Fruit fly (Drosophila melanogaster) whole organism, adult: ENCODE measurements around the gene klar.

Experiments
- CG1620 ChIP-seq: fragments of 200-800 bp; sonication (Bioruptor generic); optimal IDR thresholded peaks from 2 replicates; lab custom pipeline; 2016; ENCODE audit warnings: missing biosample characterization, missing genetic modification characterization
- Clk ChIP-seq: fragments of 200-800 bp; sonication (Bioruptor generic); optimal IDR thresholded peaks from 2 replicates; lab custom pipeline; 2017; ENCODE audit warnings: missing biosample characterization, missing genetic modification characterization
- cnc ChIP-seq, 2 experiments: fragments of >200 bp; optimal IDR thresholded peaks; 2 replicates each; lab custom pipeline; 2017
- ovo ChIP-seq: fragments of 200-800 bp; sonication (Bioruptor generic); optimal IDR thresholded peaks from 2 replicates; lab custom pipeline; 2016; ENCODE audit warnings: missing biosample characterization, missing genetic modification characterization

DNA sequence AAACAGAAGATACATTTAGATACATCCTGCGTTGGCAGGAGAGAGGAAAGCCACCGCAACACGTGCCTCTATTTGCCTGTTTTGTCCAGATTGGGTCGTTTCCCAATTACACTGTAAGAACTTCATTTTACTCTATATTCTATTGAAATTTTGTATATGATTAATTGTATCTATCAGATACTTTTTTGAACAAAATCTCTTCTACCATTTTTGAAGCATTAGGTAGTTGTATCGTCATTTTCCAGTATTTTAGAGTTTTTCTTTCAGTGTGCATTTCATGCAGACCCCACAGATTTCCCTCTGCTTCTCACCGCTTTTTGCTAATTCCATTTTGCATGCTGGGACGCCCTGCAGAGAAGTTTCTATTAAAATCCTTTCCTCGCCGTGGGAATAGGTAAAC lies 14.2 kb upstream of the klar start:
- no peak for TF ChIP-seq cnc (optimal IDR thresholded peaks at IDR 0.05; lab: Kevin White, UChicago)
- no peak for TF ChIP-seq CG1620 (GFP tag; lab: Kevin White, UChicago)
- TF ChIP-seq Clk (GFP tag; lab: Kevin White, UChicago), result no peak
- TF ChIP-seq ovo (GFP tag; lab: Kevin White, UChicago), result no peak
